1 fruit fly cellular context compared by ENCODE assay signal in genomic region chr2L:19133465-19134365, dm6.
A peak's percentile ranks its signal among the peaks of the same experiment; 100 is the strongest.
TF ChIP-seq lines count a peak whose summit lies in the region.

brat (plus strand) TSS chr2L:19133816.

TF ChIP-seq in whole organism, embryonic, 481 proteins besides CTCF, POLR2A, EP300 and RAD21 (continued from another document and continues in another):
- TF ChIP-seq Vsx1 (GFP tag; optimal IDR thresholded peaks at IDR 0.05; lab: Kevin White, UChicago) (no peak), CG14014 (GFP tag; IDR thresholded peaks at IDR 0.05; lab: Robert Waterston, UW) (peak; percentile 38; the same call in 1 of the 2 replicates), hth (optimal IDR thresholded peaks at IDR 0.05; lab: Kevin White, UChicago) (no peak), HLH4C (GFP tag; IDR thresholded peaks at IDR 0.05; lab: Robert Waterston, UW; ENCODE audit: partially characterized antibody) (peak; percentile 96), Dip2 (GFP tag; IDR thresholded peaks at IDR 0.05; lab: Robert Waterston, UW) (no peak), chinmo (GFP tag; IDR thresholded peaks at IDR 0.05; lab: Robert Waterston, UW; ENCODE audit: partially characterized antibody) (peak; percentile 81; the same call in 2 of the 4 replicates), CG13624 (GFP tag; optimal IDR thresholded peaks at IDR 0.05; lab: Kevin White, UChicago) (peak; percentile 47), Fer2 (tag; optimal IDR thresholded peaks at IDR 0.05; lab: Kevin White, UChicago) (peak; percentile 33), gsb-n (tag; optimal IDR thresholded peaks at IDR 0.05; lab: Kevin White, UChicago) (peak; percentile 6), Gug (GFP tag; IDR thresholded peaks at IDR 0.05; lab: Robert Waterston, UW) (peak; percentile 21; the same call in 1 of the 4 replicates), CG12769 (tag; optimal IDR thresholded peaks at IDR 0.05; lab: Kevin White, UChicago) (no peak), tap (tag; optimal IDR thresholded peaks at IDR 0.05; lab: Kevin White, UChicago) (peak; percentile 3), pros (GFP tag; optimal IDR thresholded peaks at IDR 0.05; lab: Kevin White, UChicago) (no peak), E2f1 (GFP tag; IDR thresholded peaks at IDR 0.05; lab: Robert Waterston, UW) (no peak), stc (GFP tag; IDR thresholded peaks at IDR 0.05; lab: Robert Waterston, UW) (no peak), lov (optimal IDR thresholded peaks at IDR 0.05; lab: Kevin White, UChicago) (no peak), lov (GFP tag; IDR thresholded peaks at IDR 0.05; lab: Robert Waterston, UW) (0 out of 3 replicates have a peak, but pooled peaks have one; percentile 21), ap (GFP tag; IDR thresholded peaks at IDR 0.05; lab: Robert Waterston, UW) (no peak), CG5245 (GFP tag; optimal IDR thresholded peaks at IDR 0.05; lab: Kevin White, UChicago) (no peak), h (optimal IDR thresholded peaks at IDR 0.05; lab: Kevin White, UChicago) (no peak), al (GFP tag; IDR thresholded peaks at IDR 0.05; lab: Robert Waterston, UW) (no peak), CG32767 (GFP tag; IDR thresholded peaks at IDR 0.05; lab: Robert Waterston, UW) (no peak), CG1603 (tag; optimal IDR thresholded peaks at IDR 0.05; lab: Kevin White, UChicago) (peak; percentile 57), bbx (GFP tag; IDR thresholded peaks at IDR 0.05; lab: Robert Waterston, UW; ENCODE audit: partially characterized antibody) (peak; percentile 87), twi (tag; optimal IDR thresholded peaks at IDR 0.05; lab: Kevin White, UChicago) (peak; percentile 46), btn (GFP tag; optimal IDR thresholded peaks at IDR 0.05; lab: Kevin White, UChicago) (no peak), CG16779 (GFP tag; IDR thresholded peaks at IDR 0.05; lab: Robert Waterston, UW) (no peak), Fer1 (GFP tag; optimal IDR thresholded peaks at IDR 0.05; lab: Kevin White, UChicago) (peak; percentile 25), CG1024 (GFP tag; IDR thresholded peaks at IDR 0.05; lab: Robert Waterston, UW) (no peak), H2.0 (GFP tag; IDR thresholded peaks at IDR 0.05; lab: Robert Waterston, UW) (no peak), CG18011 (GFP tag; optimal IDR thresholded peaks at IDR 0.05; lab: Kevin White, UChicago) (peak; percentile 43), CG12104 (GFP tag; optimal IDR thresholded peaks at IDR 0.05; lab: Kevin White, UChicago) (no peak), cwo (GFP tag; optimal IDR thresholded peaks at IDR 0.05; lab: Kevin White, UChicago) (peak; percentile 69), Oli (tag; optimal IDR thresholded peaks at IDR 0.05; lab: Kevin White, UChicago) (peak; percentile 16), CG34376 (GFP tag; optimal IDR thresholded peaks at IDR 0.05; lab: Kevin White, UChicago) (peak; percentile 14), fd96Cb (tag; optimal IDR thresholded peaks at IDR 0.05; lab: Kevin White, UChicago) (peak; percentile 1), usp (GFP tag; optimal IDR thresholded peaks at IDR 0.05; lab: Kevin White, UChicago) (no peak), kah (GFP tag; optimal IDR thresholded peaks at IDR 0.05; lab: Kevin White, UChicago) (no peak), Kr (GFP tag; optimal IDR thresholded peaks at IDR 0.05; lab: Kevin White, UChicago) (no peak), ttk (GFP tag; IDR thresholded peaks at IDR 0.05; lab: Robert Waterston, UW) (no peak), CG2875 (GFP tag; optimal IDR thresholded peaks at IDR 0.05; lab: Kevin White, UChicago) (no peak), CG13123 (GFP tag; optimal IDR thresholded peaks at IDR 0.05; lab: Kevin White, UChicago) (no peak), CG7271 (tag; optimal IDR thresholded peaks at IDR 0.05; lab: Kevin White, UChicago) (no peak), CG6683 (GFP tag; optimal IDR thresholded peaks at IDR 0.05; lab: Kevin White, UChicago) (no peak), Elba2 (GFP tag; optimal IDR thresholded peaks at IDR 0.05; lab: Kevin White, UChicago) (peak; percentile 76), disco-r (GFP tag; optimal IDR thresholded peaks at IDR 0.05; lab: Kevin White, UChicago) (no peak), CG18599 (GFP tag; optimal IDR thresholded peaks at IDR 0.05; lab: Kevin White, UChicago) (peak; percentile 49), prd (optimal IDR thresholded peaks at IDR 0.05; lab: Kevin White, UChicago) (no peak), prd (GFP tag; IDR thresholded peaks at IDR 0.05; lab: Robert Waterston, UW) (peak; percentile 62; the same call in 2 of the 3 replicates), BEAF-32 (GFP tag; optimal IDR thresholded peaks at IDR 0.05; lab: Kevin White, UChicago) (peak; percentile 96), luna (GFP tag; optimal IDR thresholded peaks at IDR 0.05; lab: Kevin White, UChicago) (peak; percentile 44), onecut (GFP tag; IDR thresholded peaks at IDR 0.05; lab: Robert Waterston, UW) (0 out of 2 replicates have a peak, but pooled peaks have one; percentile 11), TFAM (GFP tag; optimal IDR thresholded peaks at IDR 0.05; lab: Kevin White, UChicago) (no peak), CG4730 (GFP tag; IDR thresholded peaks at IDR 0.05; lab: Robert Waterston, UW) (no peak), eyg (GFP tag; optimal IDR thresholded peaks at IDR 0.05; lab: Kevin White, UChicago) (peak; percentile 39), CG17361 (GFP tag; IDR thresholded peaks at IDR 0.05; lab: Robert Waterston, UW) (peak; percentile 66), Dbx (GFP tag; IDR thresholded peaks at IDR 0.05; lab: Robert Waterston, UW) (0 out of 3 replicates have a peak, but pooled peaks have one; percentile 22), Eip74EF (GFP tag; optimal IDR thresholded peaks at IDR 0.05; lab: Kevin White, UChicago) (no peak), HHEX (GFP tag; optimal IDR thresholded peaks at IDR 0.05; lab: Kevin White, UChicago) (peak; percentile 29), HLH3B (GFP tag; IDR thresholded peaks at IDR 0.05; lab: Robert Waterston, UW) (peak; percentile 44; the same call in 1 of the 2 replicates), CG11456 (GFP tag; IDR thresholded peaks at IDR 0.05; lab: Robert Waterston, UW) (no peak), Optix (GFP tag; IDR thresholded peaks at IDR 0.05; lab: Robert Waterston, UW) (no peak), ham (GFP tag; IDR thresholded peaks at IDR 0.05; lab: Robert Waterston, UW) (no peak), CG8944 (GFP tag; optimal IDR thresholded peaks at IDR 0.05; lab: Kevin White, UChicago) (peak; percentile 55), CG17612 (GFP tag; IDR thresholded peaks at IDR 0.05; lab: Robert Waterston, UW) (no peak), CG10366 (GFP tag; IDR thresholded peaks at IDR 0.05; lab: Robert Waterston, UW) (no peak), rib (GFP tag; IDR thresholded peaks at IDR 0.05; lab: Robert Waterston, UW) (no peak), MBD-R2 (GFP tag; IDR thresholded peaks at IDR 0.05; lab: Robert Waterston, UW) (peak; percentile 41), CG6654 (GFP tag; optimal IDR thresholded peaks at IDR 0.05; lab: Kevin White, UChicago) (no peak), CG11398 (GFP tag; optimal IDR thresholded peaks at IDR 0.05; lab: Kevin White, UChicago) (peak; percentile 13), MTF-1 (GFP tag; optimal IDR thresholded peaks at IDR 0.05; lab: Kevin White, UChicago; ENCODE audit: borderline replicate concordance) (no peak), CG32772 (GFP tag; IDR thresholded peaks at IDR 0.05; lab: Robert Waterston, UW) (0 out of 2 replicates have a peak, but pooled peaks have one; percentile 4), CG7786 (GFP tag; optimal IDR thresholded peaks at IDR 0.05; lab: Kevin White, UChicago) (peak; percentile 58), Abd-B (GFP tag; optimal IDR thresholded peaks at IDR 0.05; lab: Kevin White, UChicago) (peak; percentile 51), Deaf1 (tag; optimal IDR thresholded peaks at IDR 0.05; lab: Kevin White, UChicago) (peak; percentile 19), CG14667 (GFP tag; IDR thresholded peaks at IDR 0.05; lab: Robert Waterston, UW) (no peak), Sox102F (GFP tag; optimal IDR thresholded peaks at IDR 0.05; lab: Kevin White, UChicago) (peak; percentile 22), CG15514 (GFP tag; optimal IDR thresholded peaks at IDR 0.05; lab: Kevin White, UChicago) (peak; percentile 88), p53 (GFP tag; optimal IDR thresholded peaks at IDR 0.05; lab: Kevin White, UChicago) (peak; percentile 59), unc-4 (GFP tag; IDR thresholded peaks at IDR 0.05; lab: Robert Waterston, UW; ENCODE audit: partially characterized antibody) (peak; percentile 89), CG4707 (GFP tag; optimal IDR thresholded peaks at IDR 0.05; lab: Kevin White, UChicago) (no peak), wor (GFP tag; IDR thresholded peaks at IDR 0.05; lab: Robert Waterston, UW) (no peak), shn (GFP tag; optimal IDR thresholded peaks at IDR 0.05; lab: Kevin White, UChicago) (peak; percentile 62), Usf (GFP tag; optimal IDR thresholded peaks at IDR 0.05; lab: Kevin White, UChicago) (no peak), sna (GFP tag; IDR thresholded peaks at IDR 0.05; lab: Robert Waterston, UW; ENCODE audit: partially characterized antibody) (peak; percentile 93), Ssrp (tag; optimal IDR thresholded peaks at IDR 0.05; lab: Kevin White, UChicago) (peak; percentile 52), CG1832 (GFP tag; optimal IDR thresholded peaks at IDR 0.05; lab: Kevin White, UChicago) (no peak), hkb (optimal IDR thresholded peaks at IDR 0.05; lab: Kevin White, UChicago) (no peak), hkb (GFP tag; IDR thresholded peaks at IDR 0.05; lab: Robert Waterston, UW) (no peak), CG16863 (GFP tag; optimal IDR thresholded peaks at IDR 0.05; lab: Kevin White, UChicago) (peak; percentile 78), repo (GFP tag; optimal IDR thresholded peaks at IDR 0.05; lab: Kevin White, UChicago) (peak; percentile 18), jumu (GFP tag; optimal IDR thresholded peaks at IDR 0.05; lab: Kevin White, UChicago) (peak; percentile 71), Mad (GFP tag; optimal IDR thresholded peaks at IDR 0.05; lab: Kevin White, UChicago) (no peak), CG12744 (GFP tag; optimal IDR thresholded peaks at IDR 0.05; lab: Kevin White, UChicago) (no peak), CG7372 (GFP tag; IDR thresholded peaks at IDR 0.05; lab: Robert Waterston, UW) (peak; percentile 41; the same call in 1 of the 2 replicates), sug (tag; optimal IDR thresholded peaks at IDR 0.05; lab: Kevin White, UChicago) (peak; percentile 70), CG12071 (GFP tag; optimal IDR thresholded peaks at IDR 0.05; lab: Kevin White, UChicago) (no peak), Poxn (GFP tag; IDR thresholded peaks at IDR 0.05; lab: Robert Waterston, UW) (no peak), CG30403 (GFP tag; optimal IDR thresholded peaks at IDR 0.05; lab: Kevin White, UChicago) (peak; percentile 70), CG5953 (GFP tag; IDR thresholded peaks at IDR 0.05; lab: Robert Waterston, UW) (no peak), stwl (tag; optimal IDR thresholded peaks at IDR 0.05; lab: Kevin White, UChicago) (peak; percentile 80), NFAT (GFP tag; IDR thresholded peaks at IDR 0.05; lab: Robert Waterston, UW) (peak; percentile 29; the same call in 1 of the 2 replicates), Hand (GFP tag; optimal IDR thresholded peaks at IDR 0.05; lab: Kevin White, UChicago) (no peak), CG6791 (GFP tag; IDR thresholded peaks at IDR 0.05; lab: Robert Waterston, UW; ENCODE audit: partially characterized antibody) (peak; percentile 87), dysf (GFP tag; IDR thresholded peaks at IDR 0.05; lab: Robert Waterston, UW) (peak; percentile 56; the same call in 1 of the 3 replicates), CG34422 (GFP tag; IDR thresholded peaks at IDR 0.05; lab: Robert Waterston, UW) (0 out of 3 replicates have a peak, but pooled peaks have one; percentile 56), CG3726 (GFP tag; IDR thresholded peaks at IDR 0.05; lab: Robert Waterston, UW) (no peak), CG18262 (tag; optimal IDR thresholded peaks at IDR 0.05; lab: Kevin White, UChicago) (peak; percentile 56), CG8089 (GFP tag; optimal IDR thresholded peaks at IDR 0.05; lab: Kevin White, UChicago) (peak; percentile 21), seq (GFP tag; IDR thresholded peaks at IDR 0.05; lab: Robert Waterston, UW) (peak; percentile 15; the same call in 1 of the 2 replicates), CG4404 (GFP tag; IDR thresholded peaks at IDR 0.05; lab: Robert Waterston, UW) (no peak), CG18764 (GFP tag; optimal IDR thresholded peaks at IDR 0.05; lab: Kevin White, UChicago) (peak; percentile 28), CG2116 (GFP tag; optimal IDR thresholded peaks at IDR 0.05; lab: Kevin White, UChicago) (peak; percentile 87), pb (GFP tag; optimal IDR thresholded peaks at IDR 0.05; lab: Kevin White, UChicago) (no peak), pho (GFP tag; optimal IDR thresholded peaks at IDR 0.05; lab: Kevin White, UChicago) (peak; percentile 59), CG4617 (GFP tag; optimal IDR thresholded peaks at IDR 0.05; lab: Kevin White, UChicago; ENCODE audit: borderline replicate concordance) (peak; percentile 48), kay (GFP tag; optimal IDR thresholded peaks at IDR 0.05; lab: Kevin White, UChicago) (no peak), CG30020 (tag; optimal IDR thresholded peaks at IDR 0.05; lab: Kevin White, UChicago) (peak; percentile 69), Taf1 (GFP tag; IDR thresholded peaks at IDR 0.05; lab: Robert Waterston, UW) (0 out of 2 replicates have a peak, but pooled peaks have one; percentile 40), emc (GFP tag; optimal IDR thresholded peaks at IDR 0.05; lab: Kevin White, UChicago) (no peak), croc (GFP tag; conservative IDR thresholded peaks at IDR 0.05; lab: Robert Waterston, UW) (no peak), CG8924 (tag; optimal IDR thresholded peaks at IDR 0.05; lab: Kevin White, UChicago) (peak; percentile 47), CG4328 (GFP tag; optimal IDR thresholded peaks at IDR 0.05; lab: Kevin White, UChicago) (peak; percentile 28), Oaz (GFP tag; IDR thresholded peaks at IDR 0.05; lab: Robert Waterston, UW) (no peak), Adf1 (GFP tag; IDR thresholded peaks at IDR 0.05; lab: Robert Waterston, UW) (0 out of 2 replicates have a peak, but pooled peaks have one; percentile 12), ase (GFP tag; IDR thresholded peaks at IDR 0.05; lab: Robert Waterston, UW) (no peak), psq (GFP tag; optimal IDR thresholded peaks at IDR 0.05; lab: Kevin White, UChicago) (no peak), Fer3 (tag; optimal IDR thresholded peaks at IDR 0.05; lab: Kevin White, UChicago) (peak; percentile 44), CG32532 (GFP tag; IDR thresholded peaks at IDR 0.05; lab: Robert Waterston, UW) (peak; percentile 56), B-H2 (GFP tag; optimal IDR thresholded peaks at IDR 0.05; lab: Kevin White, UChicago) (peak; percentile 18), CG3838 (GFP tag; optimal IDR thresholded peaks at IDR 0.05; lab: Kevin White, UChicago) (no peak), corto (GFP tag; optimal IDR thresholded peaks at IDR 0.05; lab: Kevin White, UChicago) (peak; percentile 26)
